Fruit fly (Drosophila melanogaster): ENCODE measurements around the gene CG31705.

DNA sequence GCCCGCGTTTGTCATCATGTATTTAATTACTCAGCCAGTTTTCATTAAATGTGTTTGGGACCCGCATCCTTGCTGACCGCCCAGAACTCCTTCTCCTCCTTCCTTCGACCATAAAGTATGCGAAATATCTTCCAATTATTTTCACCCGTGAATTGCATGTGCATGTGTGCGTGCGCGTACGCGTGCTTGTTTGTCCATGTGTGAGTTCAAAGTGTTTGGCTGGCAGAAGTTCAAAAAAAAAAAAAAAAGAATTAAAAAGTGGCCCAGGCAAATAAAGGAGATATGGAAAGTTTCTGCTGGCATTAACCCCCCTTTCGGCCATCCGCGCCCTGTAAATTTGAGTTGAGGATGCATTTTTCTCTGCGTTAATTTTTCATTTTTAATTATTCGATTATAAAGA, 25.8 kb upstream of the CG31705 start:
- no peak for TF ChIP-seq stwl (tag; optimal IDR thresholded peaks at IDR 0.05)
- TF ChIP-seq zf30C (GFP tag; optimal IDR thresholded peaks at IDR 0.05) = no peak
- TF ChIP-seq CG8388 (GFP tag; optimal IDR thresholded peaks at IDR 0.05) = no peak
- no peak for TF ChIP-seq Meics (GFP tag; optimal IDR thresholded peaks at IDR 0.05)
- TF ChIP-seq h (optimal IDR thresholded peaks at IDR 0.05) = no peak
- no peak for TF ChIP-seq Hr78 (GFP tag; optimal IDR thresholded peaks at IDR 0.05)
- TF ChIP-seq Sin3A (optimal IDR thresholded peaks at IDR 0.05) = no peak
- TF ChIP-seq CG5245 (GFP tag; optimal IDR thresholded peaks at IDR 0.05) = no peak
- TF ChIP-seq CG8089 (GFP tag; optimal IDR thresholded peaks at IDR 0.05) = no peak
- TF ChIP-seq Ets65A (GFP tag) = no peak

All from whole organism, embryonic.